Worm (Caenorhabditis elegans) whole organism, midembryonic: Measurements from ENCODE around the gene mig-22.
A peak's percentile ranks its signal among the peaks of the same experiment; 100 is the strongest.

Experiments
- T22C8.4 ChIP-seq: fragments of 200-800 bp; sonication (Bioruptor generic); IDR thresholded peaks from 2 replicates; pipeline ENCODE4 v1.3.6; 2022; ENCODE audit warnings: missing genetic modification characterization, missing compliant biosample characterization
- cog-1 ChIP-seq: sonication (generic microtip); optimal IDR thresholded peaks from 2 replicates; lab custom pipeline; 2016; ENCODE audit warnings: missing genetic modification characterization, missing compliant biosample characterization
- flt-1 ChIP-seq: fragments of 200-800 bp; sonication (Bioruptor generic); IDR thresholded peaks from 2 replicates; pipeline ENCODE4 v1.3.6; 2022; ENCODE audit warnings: missing genetic modification characterization, missing compliant biosample characterization
- klf-2 ChIP-seq: fragments of 200-800 bp; sonication (Bioruptor generic); conservative IDR thresholded peaks from 2 replicates; pipeline ENCODE4 v1.3.6; 2022; ENCODE audit warnings: missing genetic modification reagents, missing genetic modification characterization, missing compliant biosample characterization
- ref-1 ChIP-seq: fragments of 200-800 bp; sonication (Bioruptor generic); conservative IDR thresholded peaks from 2 replicates; pipeline ENCODE4 v1.3.6; 2022; ENCODE audit warnings: missing genetic modification reagents, missing genetic modification characterization, missing compliant biosample characterization
- tab-1 ChIP-seq: fragments of 200-800 bp; sonication (Bioruptor generic); IDR thresholded peaks from 2 replicates; pipeline ENCODE4 v1.3.6; 2022; ENCODE audit warnings: missing genetic modification characterization, missing compliant biosample characterization
- ztf-23 ChIP-seq: fragments of 200-800 bp; sonication (Bioruptor generic); IDR thresholded peaks from 2 replicates; pipeline ENCODE4 v1.3.6; 2022; ENCODE audit warnings: missing genetic modification reagents, missing genetic modification characterization, missing compliant biosample characterization
- ztf-29 ChIP-seq: fragments of 200-800 bp; sonication (Bioruptor generic); IDR thresholded peaks from 2 replicates; pipeline ENCODE4 v1.3.6; 2022; ENCODE audit warnings: missing genetic modification reagents, missing genetic modification characterization, missing compliant biosample characterization

DNA sequence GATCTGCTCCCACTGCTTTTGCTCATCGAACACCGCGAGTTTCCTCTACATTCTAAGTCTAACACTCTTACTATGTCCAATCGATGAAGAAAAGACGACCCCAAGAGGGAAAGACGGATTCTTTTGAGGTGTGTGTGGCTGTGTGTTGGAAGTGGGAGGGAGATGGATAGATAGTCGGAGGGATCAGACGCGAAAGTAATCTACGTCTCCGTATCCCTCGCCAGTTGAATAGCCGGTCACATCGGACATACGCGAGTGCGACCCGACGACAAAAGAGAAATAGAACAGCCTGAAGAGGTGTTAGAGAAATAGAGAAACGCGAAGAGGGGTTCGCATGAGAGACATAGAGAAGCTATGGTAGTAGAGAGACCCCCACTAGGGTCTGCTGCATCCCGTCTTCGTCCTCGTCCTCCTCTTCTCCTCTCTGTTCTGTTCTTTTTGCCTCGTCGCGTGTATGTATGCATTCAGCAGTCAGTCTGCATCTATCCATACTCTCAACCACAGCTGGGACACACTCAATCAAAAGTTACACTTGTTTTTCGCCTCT is 28.5 kb upstream of the mig-22 start:
- TF ChIP-seq cog-1 (peak; percentile 82), klf-2 (no peak), ztf-23 (GFP tag; lab: Robert Waterston, UW) (no peak), T22C8.4 (GFP tag; lab: Robert Waterston, UW) (peak; percentile 68), ref-1 (GFP tag; lab: Robert Waterston, UW) (no peak), ztf-29 (GFP tag; lab: Robert Waterston, UW) (no peak; the same call in 1 of the 2 replicates), tab-1 (no peak), flt-1 (GFP tag; lab: Robert Waterston, UW) (no peak)
